Fruit fly (Drosophila melanogaster): ENCODE data around the gene RfC38.

RfC38 gene

dm6 chr2L:11113011-11113528 lies 17.4 kb downstream of the RfC38 start, which contains the start of gene Idua:
Idua (minus strand) TSS chr2L:11113061.
- TF ChIP-seq CG8159 (tag; optimal IDR thresholded peaks at IDR 0.05) (peak; percentile 75), CG32121 (GFP tag; IDR thresholded peaks at IDR 0.05) (peak; percentile 67; the same call in 1 of the 2 replicates), CG10348 (GFP tag; IDR thresholded peaks at IDR 0.05) (no peak), D1 (tag; optimal IDR thresholded peaks at IDR 0.05) (no peak), CG8301 (tag; optimal IDR thresholded peaks at IDR 0.05) (no peak), CG34367 (tag; optimal IDR thresholded peaks at IDR 0.05) (peak; percentile 63), Pif1A (GFP tag; optimal IDR thresholded peaks at IDR 0.05) (no peak), CG14655 (GFP tag; optimal IDR thresholded peaks at IDR 0.05) (no peak), fd96Ca (GFP tag; IDR thresholded peaks at IDR 0.05) (0 out of 3 replicates have a peak, but pooled peaks have one; percentile 30), gl (tag; optimal IDR thresholded peaks at IDR 0.05) (peak; percentile 18), rn (GFP tag; IDR thresholded peaks at IDR 0.05) (no peak), CG9948 (tag; optimal IDR thresholded peaks at IDR 0.05) (peak; percentile 71), CG15710 (tag; optimal IDR thresholded peaks at IDR 0.05) (peak; percentile 83), Pif1B (GFP tag; optimal IDR thresholded peaks at IDR 0.05) (no peak), CG4496 (GFP tag; IDR thresholded peaks at IDR 0.05) (0 out of 3 replicates have a peak, but pooled peaks have one; percentile 29), Ets98B (GFP tag; IDR thresholded peaks at IDR 0.05) (no peak; the same call in 1 of the 2 replicates), CG17806 (tag; optimal IDR thresholded peaks at IDR 0.05) (peak; percentile 55), CG12605 (GFP tag; IDR thresholded peaks at IDR 0.05) (no peak; the same call in 1 of the 2 replicates), CG13204 (GFP tag; optimal IDR thresholded peaks at IDR 0.05) (no peak), Snoo (tag; optimal IDR thresholded peaks at IDR 0.05) (peak; percentile 70), EcR (GFP tag; optimal IDR thresholded peaks at IDR 0.05) (no peak)

- peak; percentile 98 for TF ChIP-seq rn (GFP tag; IDR thresholded peaks at IDR 0.05)
- TF ChIP-seq CG34367 (tag; optimal IDR thresholded peaks at IDR 0.05), result peak; percentile 98
- TF ChIP-seq D1 (tag; optimal IDR thresholded peaks at IDR 0.05), result no peak
- TF ChIP-seq CG10348 (GFP tag; IDR thresholded peaks at IDR 0.05), result peak; percentile 96
- peak; percentile 98 for TF ChIP-seq Snoo (tag; optimal IDR thresholded peaks at IDR 0.05)
- TF ChIP-seq CG32121 (GFP tag; IDR thresholded peaks at IDR 0.05), result peak; percentile 98
- TF ChIP-seq CG13204 (GFP tag; optimal IDR thresholded peaks at IDR 0.05), result no peak
- peak; percentile 98 for TF ChIP-seq CG9948 (tag; optimal IDR thresholded peaks at IDR 0.05)
- peak; percentile 98 for TF ChIP-seq CG14655 (GFP tag; optimal IDR thresholded peaks at IDR 0.05)
- peak; percentile 96 for TF ChIP-seq CG12605 (GFP tag; IDR thresholded peaks at IDR 0.05)
- TF ChIP-seq CG15710 (tag; optimal IDR thresholded peaks at IDR 0.05), result peak; percentile 98
- TF ChIP-seq Pif1B (GFP tag; optimal IDR thresholded peaks at IDR 0.05), result peak; percentile 96
- peak; percentile 98 for TF ChIP-seq Ets98B (GFP tag; IDR thresholded peaks at IDR 0.05)
- peak; percentile 99 for TF ChIP-seq CG4496 (GFP tag; IDR thresholded peaks at IDR 0.05)
- TF ChIP-seq Pif1A (GFP tag; optimal IDR thresholded peaks at IDR 0.05), result peak; percentile 97
- TF ChIP-seq CG17806 (tag; optimal IDR thresholded peaks at IDR 0.05), result peak; percentile 98
- peak; percentile 99 for TF ChIP-seq fd96Ca (GFP tag; IDR thresholded peaks at IDR 0.05)
- TF ChIP-seq EcR (GFP tag; optimal IDR thresholded peaks at IDR 0.05), result peak; percentile 51
- TF ChIP-seq CG8159 (tag; optimal IDR thresholded peaks at IDR 0.05), result peak; percentile 98
- peak; percentile 92 for TF ChIP-seq gl (tag; optimal IDR thresholded peaks at IDR 0.05)
- TF ChIP-seq CG8301 (tag; optimal IDR thresholded peaks at IDR 0.05), result peak; percentile 97
Measured at dm6 chr2L:11106562-11106962, 23.9 kb downstream of the RfC38 start, which contains the start of gene Reps. Reps (minus strand) TSS chr2L:11106645.

dm6 chr2L:11105320-11105719 lies 25.1 kb downstream of the RfC38 start:
- TF ChIP-seq CG10348 (GFP tag; IDR thresholded peaks at IDR 0.05) (no peak), fd96Ca (GFP tag; IDR thresholded peaks at IDR 0.05) (0 out of 3 replicates have a peak, but pooled peaks have one; percentile 35)

dm6 chr2L:11100516-11101061 lies 29.9 kb downstream of the RfC38 start, which contains the start of gene Ge-1:
Ge-1 (minus strand) TSS chr2L:11100888.
- TF ChIP-seq gl (tag; optimal IDR thresholded peaks at IDR 0.05) (peak; percentile 2), CG13204 (GFP tag; optimal IDR thresholded peaks at IDR 0.05) (no peak), Pif1B (GFP tag; optimal IDR thresholded peaks at IDR 0.05) (no peak), CG32121 (GFP tag; IDR thresholded peaks at IDR 0.05) (no peak)

- TF ChIP-seq CG17806 (tag; optimal IDR thresholded peaks at IDR 0.05) (peak; percentile 39), CG10348 (GFP tag; IDR thresholded peaks at IDR 0.05) (no peak), D1 (tag; optimal IDR thresholded peaks at IDR 0.05) (peak; percentile 87), CG34367 (tag; optimal IDR thresholded peaks at IDR 0.05) (no peak), CG12605 (GFP tag; IDR thresholded peaks at IDR 0.05) (no peak), CG15710 (tag; optimal IDR thresholded peaks at IDR 0.05) (peak; percentile 42), CG8159 (tag; optimal IDR thresholded peaks at IDR 0.05) (no peak), Ets98B (GFP tag; IDR thresholded peaks at IDR 0.05) (no peak), CG32121 (GFP tag; IDR thresholded peaks at IDR 0.05) (peak; percentile 37; the same call in 1 of the 2 replicates)
Measured at dm6 chr2L:11091111-11091510, 39.3 kb downstream of the RfC38 start, which contains the start of gene Wdr59. Wdr59 (plus strand) TSS chr2L:11091444.

- TF ChIP-seq CG4496 (GFP tag; IDR thresholded peaks at IDR 0.05) (0 out of 3 replicates have a peak, but pooled peaks have one; percentile 7), fd96Ca (GFP tag; IDR thresholded peaks at IDR 0.05) (0 out of 3 replicates have a peak, but pooled peaks have one; percentile 31), CG17806 (tag; optimal IDR thresholded peaks at IDR 0.05) (no peak), D1 (tag; optimal IDR thresholded peaks at IDR 0.05) (no peak)
Measured at dm6 chr2L:11086357-11086924, 44.0 kb downstream of the RfC38 start, which contains the start of gene CG16854. CG16854 (plus strand) TSS chr2L:11086721.
